Fruit fly (Drosophila melanogaster): ENCODE results near the gene onecut.

- TF ChIP-seq CTCF (optimal IDR thresholded peaks at IDR 0.05) (no peak), CG8478 (optimal IDR thresholded peaks at IDR 0.05) (no peak)
Observed at dm6 chr4:557095-557878, 50.2 kb downstream of the onecut start, which contains the start of gene Tdg.

Data from S2 (cell line).